Fruit fly (Drosophila melanogaster): ENCODE measurements around the gene Apl.

Gene Apl

DNA sequence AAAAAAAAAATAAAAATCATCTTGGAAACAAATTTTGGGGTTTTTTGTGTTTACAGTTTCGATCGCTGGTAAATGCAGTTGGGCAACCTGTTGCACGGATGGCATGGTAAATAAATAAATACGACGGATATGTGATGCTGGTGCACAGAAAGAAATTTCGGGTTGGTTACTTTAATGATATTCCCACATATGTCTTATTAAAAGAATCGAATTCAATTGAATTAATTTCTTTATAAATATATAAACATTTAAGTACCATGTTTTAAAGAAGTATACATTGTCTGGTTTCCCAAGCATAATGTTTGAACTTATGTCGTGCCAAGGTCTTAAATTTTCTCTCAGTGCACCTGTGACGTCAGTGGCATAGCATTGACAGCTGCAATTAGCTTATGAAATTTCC is 27.5 kb upstream of the Apl start (continued):
- TF ChIP-seq bcd (GFP tag; optimal IDR thresholded peaks at IDR 0.05) (peak; percentile 46), CG34376 (GFP tag; optimal IDR thresholded peaks at IDR 0.05) (no peak), Poxn (GFP tag; IDR thresholded peaks at IDR 0.05) (no peak), Hand (GFP tag; optimal IDR thresholded peaks at IDR 0.05) (no peak), MBD-R2 (GFP tag; IDR thresholded peaks at IDR 0.05) (no peak), sug (tag; optimal IDR thresholded peaks at IDR 0.05) (peak; percentile 27), fd102C (GFP tag; optimal IDR thresholded peaks at IDR 0.05) (no peak), Meics (GFP tag; optimal IDR thresholded peaks at IDR 0.05) (peak; percentile 29), nau (GFP tag; optimal IDR thresholded peaks at IDR 0.05) (peak; percentile 43), Hr3 (GFP tag; optimal IDR thresholded peaks at IDR 0.05) (peak; percentile 43), BtbVII (GFP tag; optimal IDR thresholded peaks at IDR 0.05) (peak; percentile 2), CG10565 (GFP tag; optimal IDR thresholded peaks at IDR 0.05) (no peak), Optix (GFP tag; IDR thresholded peaks at IDR 0.05) (no peak), Usf (GFP tag; optimal IDR thresholded peaks at IDR 0.05) (no peak), ind (GFP tag; optimal IDR thresholded peaks at IDR 0.05) (peak; percentile 27), CG1832 (GFP tag; optimal IDR thresholded peaks at IDR 0.05) (no peak), grn (GFP tag; optimal IDR thresholded peaks at IDR 0.05) (no peak), trh (GFP tag; optimal IDR thresholded peaks at IDR 0.05) (no peak), Dfd (GFP tag; optimal IDR thresholded peaks at IDR 0.05) (no peak), NfI (GFP tag; optimal IDR thresholded peaks at IDR 0.05) (peak; percentile 36), CG8478 (optimal IDR thresholded peaks at IDR 0.05) (no peak), Nf-YB (GFP tag; optimal IDR thresholded peaks at IDR 0.05) (peak; percentile 37), CG11456 (GFP tag; IDR thresholded peaks at IDR 0.05) (no peak), gem (tag; optimal IDR thresholded peaks at IDR 0.05) (peak; percentile 83), Xrp1 (GFP tag; IDR thresholded peaks at IDR 0.05) (peak; percentile 71), dmrt11E (tag; optimal IDR thresholded peaks at IDR 0.05) (peak; percentile 73), CG2875 (GFP tag; optimal IDR thresholded peaks at IDR 0.05) (peak; percentile 50), amos (GFP tag; IDR thresholded peaks at IDR 0.05; ENCODE audit: partially characterized antibody) (no peak), HHEX (GFP tag; optimal IDR thresholded peaks at IDR 0.05) (peak; percentile 42), dimm (GFP tag; IDR thresholded peaks at IDR 0.05) (no peak), Deaf1 (tag; optimal IDR thresholded peaks at IDR 0.05) (peak; percentile 25), B-H2 (GFP tag; optimal IDR thresholded peaks at IDR 0.05) (no peak), insv (GFP tag; optimal IDR thresholded peaks at IDR 0.05) (no peak), CG8924 (tag; optimal IDR thresholded peaks at IDR 0.05) (peak; percentile 75), Ets97D (GFP tag; optimal IDR thresholded peaks at IDR 0.05) (no peak), ATbp (GFP tag; optimal IDR thresholded peaks at IDR 0.05) (peak; percentile 69), CG18619 (GFP tag; optimal IDR thresholded peaks at IDR 0.05) (peak; percentile 47), NFAT (GFP tag; IDR thresholded peaks at IDR 0.05) (no peak), CG4424 (GFP tag; optimal IDR thresholded peaks at IDR 0.05) (peak; percentile 65), dpn (GFP tag; optimal IDR thresholded peaks at IDR 0.05) (peak in 1 of 2 experiments; percentile 63), tin (GFP tag; optimal IDR thresholded peaks at IDR 0.05) (peak; percentile 44), pita (GFP tag; optimal IDR thresholded peaks at IDR 0.05) (no peak), CG3847 (GFP tag; IDR thresholded peaks at IDR 0.05) (no peak), Antp (GFP tag; optimal IDR thresholded peaks at IDR 0.05) (no peak), Dip3 (GFP tag; optimal IDR thresholded peaks at IDR 0.05) (no peak), tgo (GFP tag; IDR thresholded peaks at IDR 0.05) (peak; percentile 54; the same call in 2 of the 3 replicates), CG9876 (GFP tag; optimal IDR thresholded peaks at IDR 0.05) (no peak), CG33213 (GFP tag; optimal IDR thresholded peaks at IDR 0.05) (no peak), crol (GFP tag; IDR thresholded peaks at IDR 0.05) (no peak), pzg (GFP tag; optimal IDR thresholded peaks at IDR 0.05) (no peak), CG30020 (tag; optimal IDR thresholded peaks at IDR 0.05) (peak; percentile 32), Scr (GFP tag; IDR thresholded peaks at IDR 0.05; ENCODE audit: partially characterized antibody) (no peak)

All from whole organism, embryonic.